Comparison of ENCODE assay signal across 3 fruit fly cellular contexts in genomic region chr3R:25721030-25721429, dm6.
TF ChIP-seq lines count a peak whose summit lies in the region.

No protein-coding gene starts in this region.

- TF ChIP-seq CTCF in whole organism, embryonic (GFP tag; optimal IDR thresholded peaks at IDR 0.05; lab: Kevin White, UChicago): no peak

TF ChIP-seq in whole organism, embryonic, 481 proteins besides CTCF, POLR2A, EP300 and RAD21:
- TF ChIP-seq Med (GFP tag; lab: Kevin White, UChicago) (peak; percentile 47), knrl (GFP tag; IDR thresholded peaks at IDR 0.05; lab: Robert Waterston, UW; ENCODE audit: partially characterized antibody) (0 out of 3 replicates have a peak, but pooled peaks have one; percentile 13), CG8388 (GFP tag; optimal IDR thresholded peaks at IDR 0.05; lab: Kevin White, UChicago) (peak; percentile 13), lilli (GFP tag; optimal IDR thresholded peaks at IDR 0.05; lab: Kevin White, UChicago) (no peak), CG14860 (GFP tag; IDR thresholded peaks at IDR 0.05; lab: Robert Waterston, UW; ENCODE audit: partially characterized antibody) (0 out of 3 replicates have a peak, but pooled peaks have one; percentile 5), Bgb (GFP tag; IDR thresholded peaks at IDR 0.05; lab: Robert Waterston, UW; ENCODE audit: partially characterized antibody) (0 out of 2 replicates have a peak, but pooled peaks have one; percentile 13), CG15073 (GFP tag; optimal IDR thresholded peaks at IDR 0.05; lab: Kevin White, UChicago) (peak; percentile 94), CG1647 (GFP tag; optimal IDR thresholded peaks at IDR 0.05; lab: Kevin White, UChicago) (no peak), CG3726 (GFP tag; IDR thresholded peaks at IDR 0.05; lab: Robert Waterston, UW) (0 out of 3 replicates have a peak, but pooled peaks have one; percentile 23)

TF ChIP-seq in whole organism, prepupa, 60 proteins besides CTCF, POLR2A, EP300 and RAD21:
- TF ChIP-seq CG1621 (tag; optimal IDR thresholded peaks at IDR 0.05; lab: Kevin White, UChicago) (no peak), CG6808 (GFP tag; optimal IDR thresholded peaks at IDR 0.05; lab: Kevin White, UChicago) (no peak), Ets21C (GFP tag; optimal IDR thresholded peaks at IDR 0.05; lab: Kevin White, UChicago) (no peak), svp (GFP tag; lab: Kevin White, UChicago) (peak; percentile 34), CG31627 (GFP tag; optimal IDR thresholded peaks at IDR 0.05; lab: Kevin White, UChicago) (no peak), CG8632 (GFP tag; optimal IDR thresholded peaks at IDR 0.05; lab: Kevin White, UChicago) (no peak), Eip78C (GFP tag; lab: Kevin White, UChicago) (peak; percentile 53)

TF ChIP-seq in whole organism, pupa, 21 proteins besides CTCF, POLR2A, EP300 and RAD21:
- TF ChIP-seq CG4496 (GFP tag; IDR thresholded peaks at IDR 0.05; lab: Robert Waterston, UW): peak; percentile 50; the same call in 1 of the 3 replicates
- no peak for TF ChIP-seq Snoo (tag; optimal IDR thresholded peaks at IDR 0.05; lab: Kevin White, UChicago)
